Worm (Caenorhabditis elegans) whole organism, young adult: ENCODE data around the gene bus-18.

Experiments used
- B0019.2 ChIP-seq: fragments of 200-800 bp; sonication (Bioruptor generic); conservative IDR thresholded peaks from 2 replicates; pipeline ENCODE4 v1.3.6; 2022; ENCODE audit warnings: missing genetic modification reagents, missing genetic modification characterization, missing compliant biosample characterization
- B0261.1 ChIP-seq: sonication (generic microtip); optimal IDR thresholded peaks from 2 replicates; lab custom pipeline; 2016; ENCODE audit warnings: mild to moderate bottlenecking, missing genetic modification characterization, moderate library complexity, missing compliant biosample characterization
- C17E4.6 ChIP-seq: fragments of 200-800 bp; sonication (Bioruptor generic); IDR thresholded peaks from 2 replicates; pipeline ENCODE4 v1.3.6; 2022; ENCODE audit warnings: missing genetic modification reagents, missing genetic modification characterization, missing compliant biosample characterization
- F10E7.11 ChIP-seq: sonication (generic microtip); optimal IDR thresholded peaks from 2 replicates; lab custom pipeline; 2017; ENCODE audit warnings: mild to moderate bottlenecking, missing genetic modification characterization, moderate library complexity, missing compliant biosample characterization
- F52B5.7 ChIP-seq: sonication (generic microtip); optimal IDR thresholded peaks from 2 replicates; lab custom pipeline; 2016; ENCODE audit warnings: mild to moderate bottlenecking, missing genetic modification characterization, missing compliant biosample characterization
- F57A8.1 ChIP-seq: fragments of 200-800 bp; sonication (Bioruptor generic); optimal IDR thresholded peaks from 2 replicates; lab custom pipeline; 2018; ENCODE audit warnings: mild to moderate bottlenecking, missing genetic modification characterization, moderate library complexity, missing compliant biosample characterization
- K11D2.4 ChIP-seq: fragments of 200-800 bp; sonication (Bioruptor generic); IDR thresholded peaks from 2 replicates; pipeline ENCODE4 v1.3.6; 2022; ENCODE audit warnings: missing genetic modification reagents, missing genetic modification characterization, missing compliant biosample characterization
- K12H6.12 ChIP-seq: fragments of 200-800 bp; sonication (Bioruptor generic); optimal IDR thresholded peaks from 2 replicates; lab custom pipeline; 2018; ENCODE audit warnings: mild to moderate bottlenecking, missing genetic modification characterization, missing compliant biosample characterization
- T07F8.4 ChIP-seq: sonication (generic microtip); optimal IDR thresholded peaks from 2 replicates; lab custom pipeline; 2016; ENCODE audit warnings: mild to moderate bottlenecking, missing genetic modification characterization, moderate library complexity, missing compliant biosample characterization
- T26A5.8 ChIP-seq: sonication (generic microtip); optimal IDR thresholded peaks from 2 replicates; lab custom pipeline; 2016; ENCODE audit warnings: missing genetic modification characterization, missing compliant biosample characterization
- Y53F4B.3 ChIP-seq: fragments of 200-800 bp; sonication (Bioruptor generic); IDR thresholded peaks from 2 replicates; pipeline ENCODE4 v1.3.6; 2022; ENCODE audit warnings: missing genetic modification reagents, missing genetic modification characterization, missing compliant biosample characterization
- Y79H2A.3 ChIP-seq: fragments of 200-800 bp; sonication (Bioruptor generic); conservative IDR thresholded peaks from 2 replicates; pipeline ENCODE4 v1.3.6; 2022; ENCODE audit warnings: missing genetic modification reagents, missing genetic modification characterization, missing compliant biosample characterization
- atf-7 ChIP-seq: sonication (generic microtip); optimal IDR thresholded peaks from 2 replicates; lab custom pipeline; 2017; ENCODE audit warnings: mild to moderate bottlenecking, missing genetic modification characterization, missing compliant biosample characterization
- attf-6 ChIP-seq: fragments of 200-800 bp; sonication (Bioruptor generic); IDR thresholded peaks from 2 replicates; pipeline ENCODE4 v1.3.6; 2022; ENCODE audit warnings: missing genetic modification reagents, missing genetic modification characterization, missing compliant biosample characterization
- bed-1 ChIP-seq: fragments of 200-800 bp; sonication (Bioruptor generic); IDR thresholded peaks from 2 replicates; pipeline ENCODE4 v1.3.6; 2022; ENCODE audit warnings: missing genetic modification reagents, missing genetic modification characterization, missing compliant biosample characterization
- cebp-2 ChIP-seq: fragments of 200-800 bp; sonication (Bioruptor generic); IDR thresholded peaks from 2 replicates; pipeline ENCODE4 v1.3.6; 2022; ENCODE audit warnings: missing genetic modification characterization, missing compliant biosample characterization
- ceh-27 ChIP-seq: fragments of 200-800 bp; sonication (Bioruptor generic); optimal IDR thresholded peaks from 2 replicates; lab custom pipeline; 2018; ENCODE audit warnings: mild to moderate bottlenecking, missing genetic modification characterization, moderate library complexity, missing compliant biosample characterization
- ceh-58 ChIP-seq: fragments of 200-800 bp; sonication (Bioruptor generic); IDR thresholded peaks from 2 replicates; pipeline ENCODE4 v1.3.6; 2022; ENCODE audit warnings: missing genetic modification characterization, missing compliant biosample characterization
- chd-7 ChIP-seq: sonication (generic microtip); optimal IDR thresholded peaks from 2 replicates; lab custom pipeline; 2016; ENCODE audit warnings: mild to moderate bottlenecking, missing genetic modification characterization, moderate library complexity, missing compliant biosample characterization
- die-1 ChIP-seq: sonication (generic microtip); optimal IDR thresholded peaks from 2 replicates; lab custom pipeline; 2016; ENCODE audit warnings: missing genotype, mild to moderate bottlenecking, missing genetic modification characterization, missing compliant biosample characterization
- dox-1 ChIP-seq: fragments of 200-800 bp; sonication (Bioruptor generic); IDR thresholded peaks from 2 replicates; pipeline ENCODE4 v1.3.6; 2022; ENCODE audit warnings: missing genetic modification reagents, missing genetic modification characterization, missing compliant biosample characterization
- egl-44 ChIP-seq: fragments of 200-800 bp; sonication (Bioruptor generic); IDR thresholded peaks from 2 replicates; pipeline ENCODE4 v1.3.6; 2022; ENCODE audit warnings: missing genetic modification reagents, missing genetic modification characterization, missing compliant biosample characterization
- fkh-3 ChIP-seq: sonication (generic microtip); optimal IDR thresholded peaks from 2 replicates; lab custom pipeline; 2016; ENCODE audit warnings: mild to moderate bottlenecking, missing genetic modification characterization, missing compliant biosample characterization
- hlh-12 ChIP-seq: sonication (generic microtip); optimal IDR thresholded peaks from 2 replicates; lab custom pipeline; 2016; ENCODE audit warnings: missing genetic modification characterization, missing compliant biosample characterization
- hrde-1 ChIP-seq: sonication (generic microtip); optimal IDR thresholded peaks from 2 replicates; lab custom pipeline; 2016; ENCODE audit warnings: missing genetic modification characterization, mild to moderate bottlenecking, missing compliant biosample characterization, moderate library complexity, missing genotype, missing genetic modification reagents, borderline replicate concordance
- lin-35 ChIP-seq, 3 experiments: fragments of 150-350 bp in 2 of 3; sonication (generic microtip) in 1 of 3; optimal IDR thresholded peaks; 2 replicates each; lab custom pipeline; 2014 to 2018; ENCODE audit warnings: missing biosample characterization in 3 of 3, missing genetic modification characterization in 3 of 3, missing genetic modification reagents in 3 of 3
- lin-40 ChIP-seq: sonication (generic microtip); optimal IDR thresholded peaks from 2 replicates; lab custom pipeline; 2016; ENCODE audit warnings: missing genetic modification characterization, mild to moderate bottlenecking, missing compliant biosample characterization, missing genotype, missing genetic modification reagents
- madf-3 ChIP-seq: fragments of 200-800 bp; sonication (Bioruptor generic); IDR thresholded peaks from 2 replicates; pipeline ENCODE4 v1.3.6; 2022; ENCODE audit warnings: missing genetic modification reagents, missing genetic modification characterization, missing compliant biosample characterization
- madf-8 ChIP-seq: fragments of 200-800 bp; sonication (Bioruptor generic); conservative IDR thresholded peaks from 2 replicates; pipeline ENCODE4 v1.3.6; 2022; ENCODE audit warnings: missing genetic modification reagents, missing genetic modification characterization, missing compliant biosample characterization
- mes-4 ChIP-seq: sonication (generic microtip); optimal IDR thresholded peaks from 2 replicates; lab custom pipeline; 2016; ENCODE audit warnings: missing genotype, missing genetic modification characterization, missing compliant biosample characterization
- nfya-2 ChIP-seq: fragments of 200-800 bp; sonication (Bioruptor generic); IDR thresholded peaks from 2 replicates; pipeline ENCODE4 v1.3.6; 2022; ENCODE audit warnings: missing genetic modification reagents, missing genetic modification characterization, missing compliant biosample characterization
- nhr-80 ChIP-seq: sonication (generic microtip); optimal IDR thresholded peaks from 2 replicates; lab custom pipeline; 2016; ENCODE audit warnings: missing genetic modification characterization, missing compliant biosample characterization
- nhr-90 ChIP-seq: sonication (generic microtip); optimal IDR thresholded peaks from 2 replicates; lab custom pipeline; 2016; ENCODE audit warnings: missing genotype, mild to moderate bottlenecking, missing genetic modification characterization, missing compliant biosample characterization
- snpc-1.3 ChIP-seq: sonication (generic microtip); optimal IDR thresholded peaks from 2 replicates; lab custom pipeline; 2017; ENCODE audit warnings: missing genetic modification characterization, mild to moderate bottlenecking, missing compliant biosample characterization, antibody characterized with exemption, moderate library complexity, missing genotype, missing genetic modification reagents; ENCODE audit not compliant: insufficient read depth
- somi-1 ChIP-seq: fragments of 200-800 bp; sonication (Bioruptor generic); optimal IDR thresholded peaks from 2 replicates; lab custom pipeline; 2018; ENCODE audit warnings: mild to moderate bottlenecking, missing genetic modification characterization, missing compliant biosample characterization
- sptf-2 ChIP-seq: fragments of 200-800 bp; sonication (Bioruptor generic); optimal IDR thresholded peaks from 2 replicates; lab custom pipeline; 2018; ENCODE audit warnings: mild to moderate bottlenecking, missing genetic modification characterization, missing compliant biosample characterization
- tbp1 ChIP-seq: fragments of 200-800 bp; sonication (Bioruptor generic); optimal IDR thresholded peaks from 2 replicates; lab custom pipeline; 2018; ENCODE audit warnings: mild to moderate bottlenecking, missing genetic modification characterization, missing compliant biosample characterization
- ztf-26 ChIP-seq: sonication (generic microtip); optimal IDR thresholded peaks from 2 replicates; lab custom pipeline; 2017; ENCODE audit warnings: missing genetic modification characterization, missing compliant biosample characterization
- ztf-6 ChIP-seq: fragments of 200-800 bp; sonication (Bioruptor generic); IDR thresholded peaks from 2 replicates; pipeline ENCODE4 v1.3.6; 2022; ENCODE audit warnings: missing genetic modification reagents, missing genetic modification characterization, missing compliant biosample characterization

Gene bus-18

ce11 chrV:11802508-11802907 is 29.0 kb downstream of the bus-18 start (continued):
- TF ChIP-seq madf-8 (GFP tag; lab: Robert Waterston, UW): no peak
- no peak for TF ChIP-seq C17E4.6 (GFP tag; lab: Robert Waterston, UW)
- peak; percentile 37 for TF ChIP-seq chd-7 (tag; lab: Kevin White, UChicago)
- TF ChIP-seq ztf-6 (GFP tag; lab: Robert Waterston, UW): no peak
- TF ChIP-seq ceh-58 (GFP tag; lab: Robert Waterston, UW): no peak
- no peak for TF ChIP-seq K12H6.12 (tag; lab: Kevin White, UChicago)
- TF ChIP-seq atf-7: peak; percentile 59
- no peak for TF ChIP-seq nfya-2 (GFP tag; lab: Robert Waterston, UW)

ce11 chrV:11803518-11803994 is 30.0 kb downstream of the bus-18 start:
- TF ChIP-seq lin-35 (GFP tag; optimal IDR thresholded peaks at IDR 0.05; lab: Kevin White, UChicago) (no peak), Y79H2A.3 (GFP tag; lab: Robert Waterston, UW) (no peak), ztf-26 (peak; percentile 60), lin-40 (tag; lab: Kevin White, UChicago) (peak; percentile 49), somi-1 (peak; percentile 88), die-1 (tag; lab: Kevin White, UChicago) (peak; percentile 24), nhr-80 (tag; lab: Kevin White, UChicago) (peak; percentile 3)

- TF ChIP-seq F57A8.1 (GFP tag; lab: Kevin White, UChicago) (no peak), B0261.1 (tag; lab: Kevin White, UChicago) (no peak), tbp1 (GFP tag; lab: Kevin White, UChicago) (no peak), fkh-3 (tag; lab: Kevin White, UChicago) (no peak), dox-1 (GFP tag; lab: Robert Waterston, UW) (no peak), egl-44 (GFP tag; lab: Robert Waterston, UW) (no peak), hlh-12 (tag; lab: Kevin White, UChicago) (no peak), T07F8.4 (tag; lab: Kevin White, UChicago) (no peak), nhr-90 (tag; lab: Kevin White, UChicago) (no peak), T26A5.8 (tag; lab: Kevin White, UChicago) (no peak), B0019.2 (GFP tag; lab: Robert Waterston, UW) (no peak), F52B5.7 (tag; lab: Kevin White, UChicago) (no peak)
Observed at ce11 chrV:11809935-11810334, 36.4 kb downstream of the bus-18 start.

ce11 chrV:11811921-11812320 is 38.4 kb downstream of the bus-18 start, which contains the start of gene D2023.3:
Gene D2023.3 (minus strand): TSS chrV:11812021.
- TF ChIP-seq ceh-27 (GFP tag; lab: Kevin White, UChicago): no peak
- no peak for TF ChIP-seq attf-6 (GFP tag; lab: Robert Waterston, UW)
- TF ChIP-seq snpc-1.3 (tag; lab: Kevin White, UChicago): no peak
- TF ChIP-seq hrde-1 (tag; lab: Kevin White, UChicago): no peak
- TF ChIP-seq mes-4 (tag; lab: Kevin White, UChicago): no peak
- no peak for TF ChIP-seq madf-3 (GFP tag; lab: Robert Waterston, UW)
- no peak for TF ChIP-seq hlh-12 (tag; lab: Kevin White, UChicago)
- no peak for TF ChIP-seq F10E7.11 (tag; lab: Kevin White, UChicago)
- no peak for TF ChIP-seq cebp-2
- TF ChIP-seq Y53F4B.3 (GFP tag; lab: Robert Waterston, UW): no peak
- no peak for TF ChIP-seq K11D2.4 (GFP tag; lab: Robert Waterston, UW)
- TF ChIP-seq bed-1 (GFP tag; lab: Robert Waterston, UW): no peak
- no peak for TF ChIP-seq sptf-2 (GFP tag; lab: Kevin White, UChicago)
